Worm (Caenorhabditis elegans) whole organism, midembryonic: ENCODE measurements around the gene C16C4.18.

Source experiments
- T22C8.4 ChIP-seq: fragments of 200-800 bp; sonication (Bioruptor generic); IDR thresholded peaks from 2 replicates; pipeline ENCODE4 v1.3.6; 2022; ENCODE audit warnings: missing genetic modification characterization, missing compliant biosample characterization
- cog-1 ChIP-seq: sonication (generic microtip); optimal IDR thresholded peaks from 2 replicates; lab custom pipeline; 2016; ENCODE audit warnings: missing genetic modification characterization, missing compliant biosample characterization
- flt-1 ChIP-seq: fragments of 200-800 bp; sonication (Bioruptor generic); IDR thresholded peaks from 2 replicates; pipeline ENCODE4 v1.3.6; 2022; ENCODE audit warnings: missing genetic modification characterization, missing compliant biosample characterization
- klf-2 ChIP-seq: fragments of 200-800 bp; sonication (Bioruptor generic); conservative IDR thresholded peaks from 2 replicates; pipeline ENCODE4 v1.3.6; 2022; ENCODE audit warnings: missing genetic modification reagents, missing genetic modification characterization, missing compliant biosample characterization
- med-1 ChIP-seq: sonication (generic microtip); optimal IDR thresholded peaks from 2 replicates; lab custom pipeline; 2017; ENCODE audit warnings: missing genetic modification characterization, mild to moderate bottlenecking, missing compliant biosample characterization, antibody characterized with exemption, missing genetic modification reagents; ENCODE audit not compliant: insufficient read depth
- ref-1 ChIP-seq: fragments of 200-800 bp; sonication (Bioruptor generic); conservative IDR thresholded peaks from 2 replicates; pipeline ENCODE4 v1.3.6; 2022; ENCODE audit warnings: missing genetic modification reagents, missing genetic modification characterization, missing compliant biosample characterization
- tab-1 ChIP-seq: fragments of 200-800 bp; sonication (Bioruptor generic); IDR thresholded peaks from 2 replicates; pipeline ENCODE4 v1.3.6; 2022; ENCODE audit warnings: missing genetic modification characterization, missing compliant biosample characterization
- ztf-23 ChIP-seq: fragments of 200-800 bp; sonication (Bioruptor generic); IDR thresholded peaks from 2 replicates; pipeline ENCODE4 v1.3.6; 2022; ENCODE audit warnings: missing genetic modification reagents, missing genetic modification characterization, missing compliant biosample characterization
- ztf-29 ChIP-seq: fragments of 200-800 bp; sonication (Bioruptor generic); IDR thresholded peaks from 2 replicates; pipeline ENCODE4 v1.3.6; 2022; ENCODE audit warnings: missing genetic modification reagents, missing genetic modification characterization, missing compliant biosample characterization

DNA sequence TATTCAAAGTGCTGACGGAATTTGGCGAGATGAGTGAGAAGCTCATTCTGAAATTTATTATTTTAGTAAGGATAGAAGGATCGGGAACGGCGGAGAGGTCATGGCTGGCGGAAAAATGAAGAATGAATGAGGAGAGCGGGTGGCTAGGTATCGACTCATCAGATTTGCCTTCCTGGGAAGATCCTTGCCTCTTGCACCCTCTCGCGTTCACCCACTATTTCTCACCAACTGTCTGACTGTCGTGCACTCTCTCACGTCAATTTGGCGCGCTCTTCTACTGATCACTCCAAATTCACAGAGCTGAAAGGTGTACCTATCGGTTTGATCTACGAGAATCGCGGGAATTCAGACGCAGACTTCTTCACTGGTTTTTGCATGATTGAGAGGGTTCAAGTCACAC, 13.0 kb downstream of the C16C4.18 start, which contains the start of gene fbxb-97:
- TF ChIP-seq ztf-29, result no peak
- no peak for TF ChIP-seq tab-1 (GFP tag; lab: Robert Waterston, UW)
- TF ChIP-seq klf-2 (GFP tag; lab: Robert Waterston, UW), result no peak
- no peak for TF ChIP-seq cog-1
- TF ChIP-seq ref-1 (GFP tag; lab: Robert Waterston, UW), result no peak
- no peak for TF ChIP-seq flt-1 (GFP tag; lab: Robert Waterston, UW)
- no peak for TF ChIP-seq T22C8.4 (GFP tag; lab: Robert Waterston, UW)
- TF ChIP-seq med-1 (GFP tag; lab: Kevin White, UChicago), result no peak
- TF ChIP-seq ztf-23, result no peak
